3 fruit fly cellular contexts compared by ENCODE assay signal in genomic region chr3R:11945450-11946317, dm6.
TF ChIP-seq lines count a peak whose summit lies in the region.

No protein-coding gene starts in this region.

- TF ChIP-seq CTCF in whole organism, embryonic (GFP tag; optimal IDR thresholded peaks at IDR 0.05; lab: Kevin White, UChicago): no peak

TF ChIP-seq in whole organism, embryonic, 481 proteins besides CTCF, POLR2A, EP300 and RAD21 (continues in another document):
- TF ChIP-seq Med (GFP tag; lab: Kevin White, UChicago): peak; percentile 58
- no peak for TF ChIP-seq luna (GFP tag; optimal IDR thresholded peaks at IDR 0.05; lab: Kevin White, UChicago)
- peak; percentile 65; the same call in 1 of the 3 replicates for TF ChIP-seq CG6175 (GFP tag; IDR thresholded peaks at IDR 0.05; lab: Robert Waterston, UW)
- no peak for TF ChIP-seq Dip3 (GFP tag; optimal IDR thresholded peaks at IDR 0.05; lab: Kevin White, UChicago)
- no peak for TF ChIP-seq Nf-YC (tag; optimal IDR thresholded peaks at IDR 0.05; lab: Kevin White, UChicago)
- peak; percentile 67 for TF ChIP-seq sens (GFP tag; lab: Kevin White, UChicago)
- 0 out of 3 replicates have a peak, but pooled peaks have one; percentile 32 for TF ChIP-seq ci (GFP tag; IDR thresholded peaks at IDR 0.05; lab: Robert Waterston, UW)
- TF ChIP-seq gcm2 (GFP tag; optimal IDR thresholded peaks at IDR 0.05; lab: Kevin White, UChicago): no peak
- no peak for TF ChIP-seq kay (GFP tag; optimal IDR thresholded peaks at IDR 0.05; lab: Kevin White, UChicago)
- TF ChIP-seq al (GFP tag; IDR thresholded peaks at IDR 0.05; lab: Robert Waterston, UW): 0 out of 2 replicates have a peak, but pooled peaks have one; percentile 6
- TF ChIP-seq CG9932 (GFP tag; IDR thresholded peaks at IDR 0.05; lab: Robert Waterston, UW): no peak
- TF ChIP-seq CG12769 (tag; optimal IDR thresholded peaks at IDR 0.05; lab: Kevin White, UChicago): peak; percentile 81
- TF ChIP-seq Atf-2 (GFP tag; optimal IDR thresholded peaks at IDR 0.05; lab: Kevin White, UChicago): no peak
- no peak for TF ChIP-seq slou (GFP tag; optimal IDR thresholded peaks at IDR 0.05; lab: Kevin White, UChicago)
- TF ChIP-seq CG1602 (GFP tag; optimal IDR thresholded peaks at IDR 0.05; lab: Kevin White, UChicago): no peak
- no peak for TF ChIP-seq eyg (GFP tag; optimal IDR thresholded peaks at IDR 0.05; lab: Kevin White, UChicago)
- peak; percentile 84 for TF ChIP-seq chinmo (GFP tag; IDR thresholded peaks at IDR 0.05; lab: Robert Waterston, UW; ENCODE audit: partially characterized antibody)
- TF ChIP-seq CG9817 (tag; optimal IDR thresholded peaks at IDR 0.05; lab: Kevin White, UChicago): no peak
- no peak for TF ChIP-seq ap (GFP tag; IDR thresholded peaks at IDR 0.05; lab: Robert Waterston, UW)
- TF ChIP-seq Eip74EF (GFP tag; optimal IDR thresholded peaks at IDR 0.05; lab: Kevin White, UChicago): peak in 1 of 2 experiments; percentile 62
- no peak for TF ChIP-seq Lhr (GFP tag; optimal IDR thresholded peaks at IDR 0.05; lab: Kevin White, UChicago)
- TF ChIP-seq CG1529 (GFP tag; optimal IDR thresholded peaks at IDR 0.05; lab: Kevin White, UChicago): no peak
- no peak for TF ChIP-seq nerfin-1 (tag; optimal IDR thresholded peaks at IDR 0.05; lab: Kevin White, UChicago)
- no peak for TF ChIP-seq scrt (GFP tag; optimal IDR thresholded peaks at IDR 0.05; lab: Kevin White, UChicago)
- TF ChIP-seq chm (GFP tag; IDR thresholded peaks at IDR 0.05; lab: Robert Waterston, UW): 0 out of 2 replicates have a peak, but pooled peaks have one; percentile 21
- TF ChIP-seq B-H2 (GFP tag; optimal IDR thresholded peaks at IDR 0.05; lab: Kevin White, UChicago): no peak
- no peak for TF ChIP-seq Sry-β (GFP tag; optimal IDR thresholded peaks at IDR 0.05; lab: Kevin White, UChicago)
- TF ChIP-seq yki (optimal IDR thresholded peaks at IDR 0.05; lab: Kevin White, UChicago): no peak
- TF ChIP-seq CG8290 (GFP tag; optimal IDR thresholded peaks at IDR 0.05; lab: Kevin White, UChicago): no peak
- TF ChIP-seq CG8290 (tag; optimal IDR thresholded peaks at IDR 0.05; lab: Kevin White, UChicago): no peak

TF ChIP-seq in whole organism, prepupa, 60 proteins besides CTCF, POLR2A, EP300 and RAD21:
- TF ChIP-seq CG4318 (GFP tag; optimal IDR thresholded peaks at IDR 0.05; lab: Kevin White, UChicago): peak; percentile 21
- TF ChIP-seq pdm3 (GFP tag; optimal IDR thresholded peaks at IDR 0.05; lab: Kevin White, UChicago): peak; percentile 6
- TF ChIP-seq Eip75B (GFP tag; optimal IDR thresholded peaks at IDR 0.05; lab: Kevin White, UChicago): no peak
- TF ChIP-seq Eip78C (GFP tag; lab: Kevin White, UChicago): peak; percentile 80
- peak; percentile 39 for TF ChIP-seq CG10631 (GFP tag; optimal IDR thresholded peaks at IDR 0.05; lab: Kevin White, UChicago)
- TF ChIP-seq CG3032 (tag; optimal IDR thresholded peaks at IDR 0.05; lab: Kevin White, UChicago): peak; percentile 36
- no peak for TF ChIP-seq spab (GFP tag; optimal IDR thresholded peaks at IDR 0.05; lab: Kevin White, UChicago)
- TF ChIP-seq CG8119 (GFP tag; IDR thresholded peaks at IDR 0.05; lab: Robert Waterston, UW): peak; percentile 61; the same call in 2 of the 3 replicates
- no peak for TF ChIP-seq CG11762 (GFP tag; optimal IDR thresholded peaks at IDR 0.05; lab: Kevin White, UChicago; ENCODE audit: insufficient read depth)
- peak; percentile 45 for TF ChIP-seq achi (GFP tag; optimal IDR thresholded peaks at IDR 0.05; lab: Kevin White, UChicago)
- peak in 1 of 2 experiments; percentile 25 for TF ChIP-seq ss (GFP tag; optimal IDR thresholded peaks at IDR 0.05; lab: Kevin White, UChicago)
- TF ChIP-seq Ets96B (tag; optimal IDR thresholded peaks at IDR 0.05; lab: Kevin White, UChicago): peak; percentile 14
- peak; percentile 7 for TF ChIP-seq acj6 (GFP tag; optimal IDR thresholded peaks at IDR 0.05; lab: Kevin White, UChicago)
- no peak for TF ChIP-seq Sox102F (GFP tag; optimal IDR thresholded peaks at IDR 0.05; lab: Kevin White, UChicago)
- peak; percentile 10 for TF ChIP-seq OdsH (GFP tag; optimal IDR thresholded peaks at IDR 0.05; lab: Kevin White, UChicago)
- no peak for TF ChIP-seq CG16779 (tag; optimal IDR thresholded peaks at IDR 0.05; lab: Kevin White, UChicago)
- TF ChIP-seq topi (GFP tag; optimal IDR thresholded peaks at IDR 0.05; lab: Kevin White, UChicago): no peak
- TF ChIP-seq salr (GFP tag; optimal IDR thresholded peaks at IDR 0.05; lab: Kevin White, UChicago): peak in 1 of 2 experiments; percentile 53
- 0 out of 2 replicates have a peak, but pooled peaks have one; percentile 14 for TF ChIP-seq Gug (GFP tag; IDR thresholded peaks at IDR 0.05; lab: Robert Waterston, UW)
- peak; percentile 30 for TF ChIP-seq Hr4 (GFP tag; optimal IDR thresholded peaks at IDR 0.05; lab: Kevin White, UChicago)
- peak; percentile 5 for TF ChIP-seq CG1621 (tag; optimal IDR thresholded peaks at IDR 0.05; lab: Kevin White, UChicago)
- TF ChIP-seq CG32006 (GFP tag; optimal IDR thresholded peaks at IDR 0.05; lab: Kevin White, UChicago): peak; percentile 64
- TF ChIP-seq CG6808 (GFP tag; optimal IDR thresholded peaks at IDR 0.05; lab: Kevin White, UChicago): peak; percentile 24
- TF ChIP-seq CG6276 (GFP tag; optimal IDR thresholded peaks at IDR 0.05; lab: Kevin White, UChicago): peak; percentile 39
- TF ChIP-seq CG6163 (GFP tag; IDR thresholded peaks at IDR 0.05; lab: Robert Waterston, UW): 0 out of 3 replicates have a peak, but pooled peaks have one; percentile 37

TF ChIP-seq in whole organism, pupa, 21 proteins besides CTCF, POLR2A, EP300 and RAD21:
- TF ChIP-seq CG4496 (GFP tag; IDR thresholded peaks at IDR 0.05; lab: Robert Waterston, UW) (no peak), D1 (tag; optimal IDR thresholded peaks at IDR 0.05; lab: Kevin White, UChicago) (no peak), CG8159 (tag; optimal IDR thresholded peaks at IDR 0.05; lab: Kevin White, UChicago) (peak; percentile 66), fd96Ca (GFP tag; IDR thresholded peaks at IDR 0.05; lab: Robert Waterston, UW) (no peak; the same call in 2 of the 3 replicates), CG8301 (tag; optimal IDR thresholded peaks at IDR 0.05; lab: Kevin White, UChicago) (peak; percentile 60), CG13204 (GFP tag; optimal IDR thresholded peaks at IDR 0.05; lab: Kevin White, UChicago) (peak; percentile 59), CG32121 (GFP tag; IDR thresholded peaks at IDR 0.05; lab: Robert Waterston, UW) (no peak), Snoo (tag; optimal IDR thresholded peaks at IDR 0.05; lab: Kevin White, UChicago) (no peak), Pif1A (GFP tag; optimal IDR thresholded peaks at IDR 0.05; lab: Kevin White, UChicago) (no peak), CG14655 (GFP tag; optimal IDR thresholded peaks at IDR 0.05; lab: Kevin White, UChicago) (peak; percentile 70), CG17806 (tag; optimal IDR thresholded peaks at IDR 0.05; lab: Kevin White, UChicago) (peak; percentile 12), Ets98B (GFP tag; IDR thresholded peaks at IDR 0.05; lab: Robert Waterston, UW) (peak; percentile 18; the same call in 1 of the 2 replicates), Pif1B (GFP tag; optimal IDR thresholded peaks at IDR 0.05; lab: Kevin White, UChicago) (no peak), rn (GFP tag; IDR thresholded peaks at IDR 0.05; lab: Robert Waterston, UW) (no peak), CG34367 (tag; optimal IDR thresholded peaks at IDR 0.05; lab: Kevin White, UChicago) (peak; percentile 4), CG10348 (GFP tag; IDR thresholded peaks at IDR 0.05; lab: Robert Waterston, UW) (no peak), CG15710 (tag; optimal IDR thresholded peaks at IDR 0.05; lab: Kevin White, UChicago) (no peak), EcR (GFP tag; optimal IDR thresholded peaks at IDR 0.05; lab: Kevin White, UChicago) (peak; percentile 78), CG12605 (GFP tag; IDR thresholded peaks at IDR 0.05; lab: Robert Waterston, UW) (no peak), gl (tag; optimal IDR thresholded peaks at IDR 0.05; lab: Kevin White, UChicago) (no peak), CG9948 (tag; optimal IDR thresholded peaks at IDR 0.05; lab: Kevin White, UChicago) (peak; percentile 60)

Comparison
In these comparisons a context has a peak if more than half of its experiments do, and no peak if none do; other contexts are left out.
1. Of the 7 proteins assayed by ChIP-seq in both whole organism, embryonic and whole organism, prepupa: peak only in whole organism, embryonic: none; only in whole organism, prepupa: Gug; in both: none; in neither: 6.